Fruit fly (Drosophila melanogaster) S2 (cell line): ENCODE data around the gene Upf1.

Experiments
- CG8478 ChIP-seq: fragments of >200 bp; optimal IDR thresholded peaks from 2 replicates; lab custom pipeline; 2018
- CTCF ChIP-seq, 2 experiments: fragments of >200 bp; optimal IDR thresholded peaks; 2 replicates each; lab custom pipeline; 2018

Gene Upf1

DNA sequence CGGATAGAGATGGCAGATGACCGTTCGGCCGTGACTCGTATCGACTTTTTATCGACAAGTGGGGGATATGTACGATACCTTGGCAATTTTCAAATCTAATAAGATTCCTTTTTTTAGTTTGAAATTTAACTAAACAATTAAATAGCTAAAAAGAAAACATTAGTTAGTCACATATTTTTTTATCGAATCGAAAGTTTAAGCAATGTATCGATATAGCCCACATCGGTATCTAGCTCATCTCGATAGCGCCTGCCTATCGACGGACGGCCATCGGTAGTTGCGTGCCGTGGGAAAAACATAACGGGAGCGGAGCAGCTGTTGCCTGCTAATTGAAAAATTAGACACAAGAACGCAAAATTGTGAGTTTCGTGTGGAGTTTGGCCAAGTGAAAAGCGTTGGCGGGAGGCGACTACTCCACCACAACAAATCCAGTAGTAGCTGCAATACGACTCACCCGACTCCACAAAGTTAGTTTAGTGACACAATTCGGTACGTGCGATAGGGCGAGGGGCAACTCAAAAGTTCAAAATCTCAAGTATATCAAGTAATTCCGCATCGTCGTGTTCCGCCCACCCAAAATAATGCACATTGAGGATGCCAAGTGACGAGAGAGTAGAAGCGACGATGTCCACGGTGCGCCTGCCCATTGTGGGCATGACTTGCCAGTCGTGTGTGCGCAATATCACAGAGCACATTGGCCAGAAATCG, 50.3 kb downstream of the Upf1 start, which contains the start of the genes CG10347 and ATP7:
TSS of gene CG10347 (minus strand) at position 174 of the 708 bp plus-strand sequence.
TSS of gene ATP7 (plus strand) at position 265 of the 708 bp plus-strand sequence.
- TF ChIP-seq CG8478 (lab: Kevin White, UChicago) (no peak), CTCF (optimal IDR thresholded peaks at IDR 0.05; lab: Kevin White, UChicago) (no peak)

DNA sequence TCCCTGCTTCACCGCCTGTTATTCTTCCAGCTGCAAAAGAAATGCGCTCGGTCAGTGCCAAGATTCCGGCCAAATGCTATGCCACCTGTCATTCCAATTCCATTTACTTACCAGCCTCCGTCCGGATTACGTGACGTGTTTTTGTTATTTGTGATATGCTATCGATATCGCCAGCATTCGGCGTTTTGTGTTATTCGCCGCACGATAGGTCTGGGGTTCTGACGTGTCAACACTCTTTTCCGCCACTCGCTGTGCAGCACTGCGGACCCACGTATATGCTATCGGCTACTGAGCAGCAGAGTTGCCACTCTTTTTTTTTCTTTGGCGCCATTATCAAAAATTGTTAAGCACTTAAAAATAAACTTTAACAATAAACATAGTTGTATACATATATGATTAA, 52.9 kb downstream of the Upf1 start, which contains the start of gene p24-1:
TSS of gene p24-1 (minus strand) at position 221 of the 400 bp plus-strand sequence.
- peak; percentile 32 to 39 for TF ChIP-seq CTCF (optimal IDR thresholded peaks at IDR 0.05; lab: Kevin White, UChicago)
- TF ChIP-seq CG8478 (lab: Kevin White, UChicago) = no peak
